Fruit fly (Drosophila melanogaster): Measurements from ENCODE around the gene kmr.

DNA sequence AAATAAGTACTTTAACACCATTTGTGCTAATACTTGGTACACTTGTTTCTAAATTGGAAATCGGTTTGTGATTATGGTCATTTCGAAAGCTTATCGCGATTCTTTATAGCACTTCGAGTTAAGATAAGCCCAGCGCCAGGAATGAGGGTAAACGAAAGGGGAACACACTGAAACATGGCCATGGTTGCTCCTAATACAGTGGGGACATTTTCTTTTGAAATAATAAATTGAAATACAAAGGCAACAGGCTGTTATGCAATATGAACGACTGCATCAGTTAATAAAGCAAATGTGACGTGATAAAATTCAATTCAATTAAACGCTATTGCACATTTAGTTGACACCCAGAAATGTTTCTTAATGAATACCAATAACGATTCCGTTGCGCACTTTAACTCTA lies 68.4 kb downstream of the kmr start:
- no peak for TF ChIP-seq CTCF (GFP tag; optimal IDR thresholded peaks at IDR 0.05)
- no peak for TF ChIP-seq Drgx (GFP tag; IDR thresholded peaks at IDR 0.05)
- TF ChIP-seq stwl (tag; optimal IDR thresholded peaks at IDR 0.05), result no peak
- no peak for TF ChIP-seq tio (GFP tag; optimal IDR thresholded peaks at IDR 0.05)
- no peak for TF ChIP-seq wek (GFP tag; optimal IDR thresholded peaks at IDR 0.05)
- no peak for TF ChIP-seq Poxn (GFP tag; IDR thresholded peaks at IDR 0.05)
- no peak for TF ChIP-seq nau (GFP tag; optimal IDR thresholded peaks at IDR 0.05)
- no peak for TF ChIP-seq CG11398 (GFP tag; optimal IDR thresholded peaks at IDR 0.05)
- no peak for TF ChIP-seq CG17186 (GFP tag; optimal IDR thresholded peaks at IDR 0.05)
- TF ChIP-seq CG12744 (GFP tag; optimal IDR thresholded peaks at IDR 0.05), result no peak
- TF ChIP-seq CG3847 (GFP tag; IDR thresholded peaks at IDR 0.05), result no peak
